Fruit fly (Drosophila melanogaster): ENCODE results near the gene mfrn.
A peak's percentile ranks its signal among the peaks of the same experiment; 100 is the strongest.

Gene mfrn

dm6 chr3R:27916355-27917019 lies 31.3 kb downstream of the mfrn start, which contains the start of the genes CG5003 and mRpS22 (continued):
- TF ChIP-seq hb (GFP tag; IDR thresholded peaks at IDR 0.05; ENCODE audit: partially characterized antibody) (no peak), CG1603 (tag; optimal IDR thresholded peaks at IDR 0.05) (no peak), unc-4 (GFP tag; IDR thresholded peaks at IDR 0.05; ENCODE audit: partially characterized antibody) (peak; percentile 45; the same call in 1 of the 2 replicates), Scr (GFP tag; IDR thresholded peaks at IDR 0.05; ENCODE audit: partially characterized antibody) (peak; percentile 48; the same call in 1 of the 2 replicates), CG6765 (GFP tag; optimal IDR thresholded peaks at IDR 0.05) (no peak), CG1602 (GFP tag; optimal IDR thresholded peaks at IDR 0.05) (peak; percentile 25), chm (GFP tag; IDR thresholded peaks at IDR 0.05) (peak; percentile 34; the same call in 1 of the 2 replicates), Ssrp (tag; optimal IDR thresholded peaks at IDR 0.05) (peak; percentile 58), tup (GFP tag; optimal IDR thresholded peaks at IDR 0.05) (no peak), CG7372 (GFP tag; IDR thresholded peaks at IDR 0.05) (peak; percentile 52; the same call in 1 of the 2 replicates), Ravus (GFP tag; IDR thresholded peaks at IDR 0.05) (no peak), Rx (GFP tag; IDR thresholded peaks at IDR 0.05) (no peak), dm (GFP tag; optimal IDR thresholded peaks at IDR 0.05) (peak; percentile 12), Six4 (GFP tag; optimal IDR thresholded peaks at IDR 0.05) (no peak), Hand (GFP tag; optimal IDR thresholded peaks at IDR 0.05) (no peak), Aef1 (GFP tag; IDR thresholded peaks at IDR 0.05) (peak; percentile 33; the same call in 1 of the 3 replicates), pros (GFP tag; optimal IDR thresholded peaks at IDR 0.05) (no peak), Sry-δ (GFP tag; optimal IDR thresholded peaks at IDR 0.05) (peak; percentile 42), nmo (GFP tag; optimal IDR thresholded peaks at IDR 0.05) (peak; percentile 80), CTCF (GFP tag; optimal IDR thresholded peaks at IDR 0.05) (no peak), NFAT (GFP tag; IDR thresholded peaks at IDR 0.05) (peak; percentile 42; the same call in 1 of the 2 replicates), nom (GFP tag; optimal IDR thresholded peaks at IDR 0.05) (no peak), CG7357 (GFP tag; IDR thresholded peaks at IDR 0.05) (0 out of 3 replicates have a peak, but pooled peaks have one; percentile 26), sqz (GFP tag; optimal IDR thresholded peaks at IDR 0.05) (peak; percentile 69), CG7556 (GFP tag; optimal IDR thresholded peaks at IDR 0.05) (peak; percentile 68), dan (GFP tag; IDR thresholded peaks at IDR 0.05) (no peak), onecut (GFP tag; IDR thresholded peaks at IDR 0.05) (peak; percentile 9; the same call in 1 of the 2 replicates), zen (tag; optimal IDR thresholded peaks at IDR 0.05) (peak; percentile 48), Max (GFP tag; optimal IDR thresholded peaks at IDR 0.05) (peak; percentile 63), CG15601 (tag; optimal IDR thresholded peaks at IDR 0.05) (peak; percentile 48), C15 (GFP tag; IDR thresholded peaks at IDR 0.05) (no peak), ara (GFP tag; IDR thresholded peaks at IDR 0.05) (no peak), CG12071 (GFP tag; optimal IDR thresholded peaks at IDR 0.05) (no peak), CG4360 (GFP tag; IDR thresholded peaks at IDR 0.05) (no peak), klu (GFP tag; IDR thresholded peaks at IDR 0.05) (peak; percentile 21; the same call in 1 of the 2 replicates), CG10959 (GFP tag; IDR thresholded peaks at IDR 0.05) (0 out of 2 replicates have a peak, but pooled peaks have one; percentile 10), CG6683 (GFP tag; optimal IDR thresholded peaks at IDR 0.05) (no peak), Taf1 (GFP tag; IDR thresholded peaks at IDR 0.05) (no peak), toy (GFP tag; IDR thresholded peaks at IDR 0.05) (no peak), CG11560 (tag; IDR thresholded peaks at IDR 0.05) (no peak), CG16815 (GFP tag; optimal IDR thresholded peaks at IDR 0.05) (peak; percentile 47), lmd (GFP tag; IDR thresholded peaks at IDR 0.05) (peak; percentile 24; the same call in 1 of the 2 replicates), CG8388 (GFP tag; optimal IDR thresholded peaks at IDR 0.05) (peak; percentile 14), Drgx (GFP tag; IDR thresholded peaks at IDR 0.05) (no peak), Eip74EF (GFP tag; optimal IDR thresholded peaks at IDR 0.05) (no peak), z (GFP tag; IDR thresholded peaks at IDR 0.05) (no peak), CG12391 (tag; optimal IDR thresholded peaks at IDR 0.05) (peak; percentile 81), CG17912 (GFP tag; optimal IDR thresholded peaks at IDR 0.05) (no peak), pb (GFP tag; optimal IDR thresholded peaks at IDR 0.05) (no peak), da (GFP tag; optimal IDR thresholded peaks at IDR 0.05) (no peak)

All from whole organism, embryonic.